Worm (Caenorhabditis elegans) whole organism, midembryonic: ENCODE results near the gene srd-26.

Experiments used
- T22C8.4 ChIP-seq: fragments of 200-800 bp; sonication (Bioruptor generic); IDR thresholded peaks from 2 replicates; pipeline ENCODE4 v1.3.6; 2022; ENCODE audit warnings: missing genetic modification characterization, missing compliant biosample characterization
- cog-1 ChIP-seq: sonication (generic microtip); optimal IDR thresholded peaks from 2 replicates; lab custom pipeline; 2016; ENCODE audit warnings: missing genetic modification characterization, missing compliant biosample characterization
- flt-1 ChIP-seq: fragments of 200-800 bp; sonication (Bioruptor generic); IDR thresholded peaks from 2 replicates; pipeline ENCODE4 v1.3.6; 2022; ENCODE audit warnings: missing genetic modification characterization, missing compliant biosample characterization
- klf-2 ChIP-seq: fragments of 200-800 bp; sonication (Bioruptor generic); conservative IDR thresholded peaks from 2 replicates; pipeline ENCODE4 v1.3.6; 2022; ENCODE audit warnings: missing genetic modification reagents, missing genetic modification characterization, missing compliant biosample characterization
- med-1 ChIP-seq: sonication (generic microtip); optimal IDR thresholded peaks from 2 replicates; lab custom pipeline; 2017; ENCODE audit warnings: missing genetic modification characterization, mild to moderate bottlenecking, missing compliant biosample characterization, antibody characterized with exemption, missing genetic modification reagents; ENCODE audit not compliant: insufficient read depth
- ref-1 ChIP-seq: fragments of 200-800 bp; sonication (Bioruptor generic); conservative IDR thresholded peaks from 2 replicates; pipeline ENCODE4 v1.3.6; 2022; ENCODE audit warnings: missing genetic modification reagents, missing genetic modification characterization, missing compliant biosample characterization
- tab-1 ChIP-seq: fragments of 200-800 bp; sonication (Bioruptor generic); IDR thresholded peaks from 2 replicates; pipeline ENCODE4 v1.3.6; 2022; ENCODE audit warnings: missing genetic modification characterization, missing compliant biosample characterization
- ztf-23 ChIP-seq: fragments of 200-800 bp; sonication (Bioruptor generic); IDR thresholded peaks from 2 replicates; pipeline ENCODE4 v1.3.6; 2022; ENCODE audit warnings: missing genetic modification reagents, missing genetic modification characterization, missing compliant biosample characterization
- ztf-29 ChIP-seq: fragments of 200-800 bp; sonication (Bioruptor generic); IDR thresholded peaks from 2 replicates; pipeline ENCODE4 v1.3.6; 2022; ENCODE audit warnings: missing genetic modification reagents, missing genetic modification characterization, missing compliant biosample characterization

The srd-26 gene

DNA sequence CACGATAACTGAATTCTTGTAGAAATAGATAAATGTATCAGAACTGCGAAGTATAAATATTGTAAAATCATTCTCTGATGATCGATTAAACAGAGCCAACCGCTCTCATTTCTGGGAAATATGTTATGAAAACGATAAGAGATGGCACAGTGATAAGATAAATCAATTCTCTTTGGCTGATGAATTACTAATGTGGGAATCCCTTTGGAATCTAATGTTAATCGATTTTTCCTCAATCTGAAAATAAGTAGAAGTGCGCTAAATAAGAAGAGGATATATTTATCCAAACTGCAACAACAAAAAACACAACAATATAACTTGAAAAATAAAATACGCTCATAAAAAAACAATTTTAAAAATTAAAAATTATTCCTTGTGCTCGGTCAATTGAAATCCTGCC, 20.1 kb upstream of the srd-26 start, which contains the start of gene cest-2.3:
Gene cest-2.3, minus strand, starts transcription at position 101 of the 400 bp plus-strand sequence.
- no peak for TF ChIP-seq ztf-23 (GFP tag; lab: Robert Waterston, UW)
- no peak for TF ChIP-seq tab-1 (GFP tag; lab: Robert Waterston, UW)
- TF ChIP-seq flt-1 (GFP tag; lab: Robert Waterston, UW) = no peak
- no peak for TF ChIP-seq ref-1 (GFP tag; lab: Robert Waterston, UW)
- TF ChIP-seq ztf-29 (GFP tag; lab: Robert Waterston, UW) = no peak
- no peak for TF ChIP-seq T22C8.4 (GFP tag; lab: Robert Waterston, UW)
- TF ChIP-seq cog-1 (tag; lab: Kevin White, UChicago) = no peak
- no peak for TF ChIP-seq med-1
- TF ChIP-seq klf-2 = no peak

DNA sequence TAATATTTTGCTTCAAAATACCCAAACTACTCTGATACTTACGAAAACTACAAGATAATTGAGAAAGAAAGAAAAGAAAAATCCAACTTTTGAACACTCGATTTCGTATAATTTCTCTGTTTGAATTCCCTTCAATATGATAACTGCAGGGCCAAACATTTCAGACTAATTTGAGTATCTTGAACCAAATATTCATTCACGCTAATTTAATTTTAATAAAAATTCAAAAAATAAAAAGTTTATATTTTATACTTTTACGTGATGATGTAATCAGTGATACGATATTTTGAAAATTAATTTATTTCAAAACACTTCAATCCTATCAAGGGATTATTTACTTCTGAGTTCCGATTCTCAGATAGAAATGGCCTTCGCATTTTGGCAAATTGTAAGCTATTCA, 17.1 kb upstream of the srd-26 start, which contains the start of gene ZC376.8:
Gene ZC376.8, plus strand, starts transcription at position 301 of the 400 bp plus-strand sequence.
- no peak for TF ChIP-seq ref-1 (GFP tag; lab: Robert Waterston, UW)
- TF ChIP-seq cog-1 (tag; lab: Kevin White, UChicago) = no peak
- no peak for TF ChIP-seq klf-2
- no peak for TF ChIP-seq med-1
- no peak for TF ChIP-seq ztf-29 (GFP tag; lab: Robert Waterston, UW)
- no peak for TF ChIP-seq flt-1 (GFP tag; lab: Robert Waterston, UW)
- no peak for TF ChIP-seq tab-1 (GFP tag; lab: Robert Waterston, UW)
- no peak for TF ChIP-seq T22C8.4 (GFP tag; lab: Robert Waterston, UW)
- TF ChIP-seq ztf-23 (GFP tag; lab: Robert Waterston, UW) = no peak

DNA sequence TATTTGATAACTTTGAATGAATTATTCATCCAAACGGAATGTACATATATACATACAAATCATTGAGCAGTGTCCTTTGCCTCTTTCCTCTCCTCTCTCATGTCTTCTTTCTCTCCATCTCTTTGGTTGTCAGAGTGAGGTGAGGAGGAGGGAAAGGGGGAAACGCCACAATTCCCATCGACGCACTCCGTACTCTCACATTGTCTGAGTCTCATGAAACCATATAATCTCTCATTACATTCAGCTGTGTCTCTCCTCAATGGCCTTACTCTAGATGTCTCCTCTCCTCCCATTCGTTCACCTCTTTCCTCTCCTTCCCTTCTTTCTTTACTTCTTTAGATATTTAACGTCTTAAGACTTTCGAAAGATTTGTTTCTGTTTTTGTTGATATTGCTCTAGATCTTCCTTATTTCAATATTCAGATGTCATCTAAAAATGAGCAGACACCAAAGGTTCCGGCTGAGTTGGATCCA, 14.9 kb upstream of the srd-26 start, which contains the start of gene ceh-74:
Gene ceh-74, plus strand, starts transcription at position 423 of the 473 bp plus-strand sequence.
- no peak for TF ChIP-seq T22C8.4 (GFP tag; lab: Robert Waterston, UW)
- TF ChIP-seq med-1 = no peak
- no peak for TF ChIP-seq ztf-23 (GFP tag; lab: Robert Waterston, UW)
- no peak for TF ChIP-seq tab-1 (GFP tag; lab: Robert Waterston, UW)
- no peak for TF ChIP-seq cog-1 (tag; lab: Kevin White, UChicago)
- no peak for TF ChIP-seq flt-1 (GFP tag; lab: Robert Waterston, UW)

DNA sequence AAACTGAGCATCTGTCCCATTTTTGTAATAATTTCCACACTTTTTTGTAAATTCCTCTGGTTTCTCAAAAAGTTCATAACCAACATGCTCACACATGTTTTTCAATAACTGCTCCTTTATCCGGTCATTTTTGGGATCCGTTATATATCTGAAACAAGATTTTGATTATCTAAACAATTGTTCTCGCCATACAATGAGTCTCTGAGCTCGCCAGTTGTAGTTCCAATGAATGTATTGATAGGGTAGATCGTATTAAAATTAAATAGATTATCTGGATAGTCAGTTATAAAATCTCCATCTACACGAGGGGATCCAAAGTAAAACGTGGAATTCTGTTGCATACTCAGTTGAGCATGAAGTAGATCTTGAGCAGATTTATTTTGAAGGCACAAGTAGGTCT, 13.8 kb upstream of the srd-26 start:
- no peak for TF ChIP-seq T22C8.4 (GFP tag; lab: Robert Waterston, UW)
- TF ChIP-seq klf-2 = no peak
- no peak for TF ChIP-seq cog-1 (tag; lab: Kevin White, UChicago)
- TF ChIP-seq tab-1 (GFP tag; lab: Robert Waterston, UW) = no peak
- TF ChIP-seq ztf-23 (GFP tag; lab: Robert Waterston, UW) = no peak
- no peak for TF ChIP-seq med-1
- no peak for TF ChIP-seq flt-1 (GFP tag; lab: Robert Waterston, UW)
- no peak for TF ChIP-seq ztf-29 (GFP tag; lab: Robert Waterston, UW)
- no peak for TF ChIP-seq ref-1 (GFP tag; lab: Robert Waterston, UW)

DNA sequence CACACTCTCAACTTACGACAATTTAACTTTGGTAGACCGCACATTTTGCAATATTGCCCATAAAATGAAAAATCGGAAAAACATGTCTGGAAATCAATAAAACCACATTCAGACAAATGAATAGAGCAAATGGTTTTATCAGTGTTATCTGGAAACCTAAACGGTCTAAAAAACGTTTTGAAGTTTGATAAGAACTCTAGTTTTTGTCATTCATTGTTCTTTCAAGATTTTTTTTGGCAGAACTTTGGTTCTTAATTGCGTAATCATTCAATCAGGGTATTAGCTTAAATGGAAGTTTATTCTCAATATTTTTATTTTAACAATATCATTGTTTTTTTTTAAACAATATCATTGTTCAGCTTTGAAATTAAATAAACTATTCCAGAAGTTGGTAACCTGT, 12.4 kb upstream of the srd-26 start, which contains the start of gene cest-2.2:
Gene cest-2.2, minus strand, starts transcription at position 140 of the 400 bp plus-strand sequence.
- no peak for TF ChIP-seq med-1
- TF ChIP-seq ref-1 (GFP tag; lab: Robert Waterston, UW) = no peak
- TF ChIP-seq cog-1 (tag; lab: Kevin White, UChicago) = no peak
- no peak for TF ChIP-seq ztf-29 (GFP tag; lab: Robert Waterston, UW)
- no peak for TF ChIP-seq tab-1 (GFP tag; lab: Robert Waterston, UW)
- TF ChIP-seq flt-1 (GFP tag; lab: Robert Waterston, UW) = no peak
- no peak for TF ChIP-seq klf-2
- no peak for TF ChIP-seq ztf-23 (GFP tag; lab: Robert Waterston, UW)
- no peak for TF ChIP-seq T22C8.4 (GFP tag; lab: Robert Waterston, UW)

DNA sequence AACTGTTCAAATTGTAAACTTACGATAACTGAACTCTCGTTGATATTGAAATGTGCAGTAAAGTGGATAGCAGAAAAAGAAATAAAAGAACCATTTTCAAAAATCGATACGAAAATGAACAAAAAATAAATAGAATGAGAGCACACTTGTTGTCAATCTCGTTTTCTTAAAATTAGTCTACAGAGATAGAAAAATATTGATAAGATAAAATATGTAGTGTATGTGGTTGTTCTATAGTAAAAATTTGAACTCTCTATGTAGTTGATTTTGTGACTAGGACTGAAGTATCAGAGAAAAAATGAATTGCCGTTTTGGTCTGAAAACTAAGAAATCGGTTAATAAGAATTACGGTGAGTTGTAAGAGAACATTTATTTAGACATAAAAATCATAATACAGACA, 8.5 kb upstream of the srd-26 start, which contains the start of gene cest-2.1:
Gene cest-2.1, minus strand, starts transcription at position 198 of the 400 bp plus-strand sequence.
- TF ChIP-seq klf-2 (no peak), tab-1 (GFP tag; lab: Robert Waterston, UW) (no peak), ref-1 (GFP tag; lab: Robert Waterston, UW) (no peak), flt-1 (GFP tag; lab: Robert Waterston, UW) (no peak), cog-1 (tag; lab: Kevin White, UChicago) (no peak)

DNA sequence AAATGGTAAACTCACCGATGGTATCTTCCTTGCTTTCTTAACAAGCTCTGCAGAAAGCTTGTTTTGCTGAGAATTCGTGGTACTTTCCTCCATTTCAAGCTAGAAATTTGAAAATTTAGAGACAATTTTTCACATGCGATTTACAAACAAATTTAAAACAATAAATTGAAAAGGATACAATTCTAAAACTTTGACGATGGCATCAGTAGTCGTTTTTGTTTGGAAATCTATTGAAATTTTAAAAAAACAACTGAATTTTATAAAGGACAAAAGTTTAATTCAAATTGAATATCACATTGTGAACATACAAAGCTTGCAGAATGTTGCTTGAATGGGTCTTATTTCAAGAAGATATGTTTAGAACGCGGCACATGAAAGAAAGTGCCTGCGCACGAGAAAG, 4.8 kb upstream of the srd-26 start, which contains the start of gene ocam-1:
Gene ocam-1, minus strand, starts transcription at position 101 of the 400 bp plus-strand sequence.
- TF ChIP-seq T22C8.4 (GFP tag; lab: Robert Waterston, UW) (no peak), tab-1 (GFP tag; lab: Robert Waterston, UW) (no peak), ztf-23 (GFP tag; lab: Robert Waterston, UW) (no peak), cog-1 (tag; lab: Kevin White, UChicago) (no peak), ref-1 (GFP tag; lab: Robert Waterston, UW) (no peak), klf-2 (no peak), ztf-29 (GFP tag; lab: Robert Waterston, UW) (no peak), flt-1 (GFP tag; lab: Robert Waterston, UW) (no peak), med-1 (no peak)

DNA sequence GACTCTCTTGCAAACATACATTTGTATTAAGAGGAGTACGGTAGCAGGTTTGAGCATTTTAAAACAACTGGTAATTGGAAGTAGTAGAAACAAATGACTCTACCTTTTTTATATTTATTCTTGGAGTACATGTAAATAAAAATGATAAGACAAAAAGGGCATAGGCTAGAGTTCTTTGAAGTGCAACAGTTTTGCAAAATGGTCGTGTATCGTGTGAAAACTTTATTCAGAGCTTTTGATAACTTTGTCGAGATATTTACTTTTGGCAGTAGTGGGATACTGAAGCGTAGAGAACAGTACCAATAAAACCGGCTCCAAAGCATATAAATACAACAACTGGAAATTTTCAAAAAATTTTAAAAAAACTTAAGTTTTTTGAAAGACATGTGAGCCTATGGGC, 3.8 kb upstream of the srd-26 start, which contains the start of gene cest-1.1:
Gene cest-1.1, minus strand, starts transcription at position 101 of the 400 bp plus-strand sequence.
- TF ChIP-seq ztf-29 (GFP tag; lab: Robert Waterston, UW) = no peak
- TF ChIP-seq tab-1 (GFP tag; lab: Robert Waterston, UW) = no peak
- no peak for TF ChIP-seq klf-2
- TF ChIP-seq med-1 = no peak
- no peak for TF ChIP-seq ref-1 (GFP tag; lab: Robert Waterston, UW)
- no peak for TF ChIP-seq cog-1 (tag; lab: Kevin White, UChicago)
- TF ChIP-seq T22C8.4 (GFP tag; lab: Robert Waterston, UW) = no peak
- no peak for TF ChIP-seq flt-1 (GFP tag; lab: Robert Waterston, UW)
- TF ChIP-seq ztf-23 (GFP tag; lab: Robert Waterston, UW) = no peak

DNA sequence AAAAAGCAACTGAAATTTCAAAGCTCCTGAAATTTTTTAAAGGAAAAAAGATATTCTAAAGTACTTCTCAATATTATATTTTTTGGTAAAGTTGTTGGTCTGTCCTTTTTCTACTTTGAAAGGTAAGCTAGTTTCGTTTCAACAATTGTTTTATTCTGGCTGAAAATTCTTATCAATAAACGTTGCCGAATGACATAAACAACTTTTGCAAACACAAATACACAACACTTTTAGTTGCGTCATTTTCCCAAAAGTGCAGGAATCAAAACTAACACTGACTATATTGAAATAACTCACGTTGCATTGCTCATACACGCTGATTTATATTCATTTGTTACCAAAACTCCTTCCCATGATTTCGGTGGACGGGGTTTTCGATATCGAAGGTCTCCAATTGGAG, 2.9 kb upstream of the srd-26 start:
- TF ChIP-seq klf-2 (no peak), ref-1 (GFP tag; lab: Robert Waterston, UW) (no peak), tab-1 (GFP tag; lab: Robert Waterston, UW) (no peak), T22C8.4 (GFP tag; lab: Robert Waterston, UW) (no peak), med-1 (no peak), cog-1 (tag; lab: Kevin White, UChicago) (no peak), flt-1 (GFP tag; lab: Robert Waterston, UW) (no peak), ztf-29 (GFP tag; lab: Robert Waterston, UW) (no peak), ztf-23 (GFP tag; lab: Robert Waterston, UW) (no peak)
